Worm (Caenorhabditis elegans) whole organism, young adult: ENCODE results near the gene abu-6.

ENCODE experiments used
- B0019.2 ChIP-seq: fragments of 200-800 bp; sonication (Bioruptor generic); conservative IDR thresholded peaks from 2 replicates; pipeline ENCODE4 v1.3.6; 2022; ENCODE audit warnings: missing genetic modification reagents, missing genetic modification characterization, missing compliant biosample characterization
- B0035.1 ChIP-seq: sonication (generic microtip); optimal IDR thresholded peaks from 2 replicates; lab custom pipeline; 2016; ENCODE audit warnings: missing genetic modification characterization, mild to moderate bottlenecking, missing compliant biosample characterization, missing genotype, missing genetic modification reagents
- D2030.7 ChIP-seq: fragments of 200-800 bp; sonication (Bioruptor generic); IDR thresholded peaks from 2 replicates; pipeline ENCODE4 v1.3.6; 2022; ENCODE audit warnings: missing genetic modification reagents, missing genetic modification characterization, missing compliant biosample characterization
- F22D6.2 ChIP-seq: sonication (generic microtip); optimal IDR thresholded peaks from 2 replicates; lab custom pipeline; 2016; ENCODE audit warnings: mild to moderate bottlenecking, missing genetic modification characterization, missing compliant biosample characterization
- F55B11.4 ChIP-seq: sonication (generic microtip); optimal IDR thresholded peaks from 2 replicates; lab custom pipeline; 2016; ENCODE audit warnings: missing compliant biosample characterization, missing genetic modification characterization, borderline replicate concordance; ENCODE audit not compliant: insufficient read depth
- K11D2.4 ChIP-seq: fragments of 200-800 bp; sonication (Bioruptor generic); IDR thresholded peaks from 2 replicates; pipeline ENCODE4 v1.3.6; 2022; ENCODE audit warnings: missing genetic modification reagents, missing genetic modification characterization, missing compliant biosample characterization
- K12H6.12 ChIP-seq: fragments of 200-800 bp; sonication (Bioruptor generic); optimal IDR thresholded peaks from 2 replicates; lab custom pipeline; 2018; ENCODE audit warnings: mild to moderate bottlenecking, missing genetic modification characterization, missing compliant biosample characterization
- T07F8.4 ChIP-seq: sonication (generic microtip); optimal IDR thresholded peaks from 2 replicates; lab custom pipeline; 2016; ENCODE audit warnings: mild to moderate bottlenecking, missing genetic modification characterization, moderate library complexity, missing compliant biosample characterization
- Y67H2A.10 ChIP-seq: fragments of 200-800 bp; sonication (Bioruptor generic); conservative IDR thresholded peaks from 2 replicates; pipeline ENCODE4 v1.3.6; 2022; ENCODE audit warnings: missing genetic modification reagents, missing genetic modification characterization, missing compliant biosample characterization
- ZK185.1 ChIP-seq: sonication (generic microtip); optimal IDR thresholded peaks from 2 replicates; lab custom pipeline; 2016; ENCODE audit warnings: mild to moderate bottlenecking, missing genetic modification characterization, missing compliant biosample characterization; ENCODE audit not compliant: poor library complexity, severe bottlenecking
- aptf-3 ChIP-seq: fragments of 200-800 bp; sonication (Bioruptor generic); IDR thresholded peaks from 2 replicates; pipeline ENCODE4 v1.3.6; 2022; ENCODE audit warnings: missing genetic modification characterization, missing compliant biosample characterization
- ceh-58 ChIP-seq: fragments of 200-800 bp; sonication (Bioruptor generic); IDR thresholded peaks from 2 replicates; pipeline ENCODE4 v1.3.6; 2022; ENCODE audit warnings: missing genetic modification characterization, missing compliant biosample characterization
- fkh-3 ChIP-seq: sonication (generic microtip); optimal IDR thresholded peaks from 2 replicates; lab custom pipeline; 2016; ENCODE audit warnings: mild to moderate bottlenecking, missing genetic modification characterization, missing compliant biosample characterization
- let-526 ChIP-seq: fragments of 200-800 bp; sonication (Bioruptor generic); IDR thresholded peaks from 2 replicates; pipeline ENCODE4 v1.3.6; 2022; ENCODE audit warnings: missing genetic modification reagents, missing genetic modification characterization, missing compliant biosample characterization
- lin-26 ChIP-seq: fragments of 200-800 bp; sonication (Bioruptor generic); IDR thresholded peaks from 2 replicates; pipeline ENCODE4 v1.3.6; 2022; ENCODE audit warnings: missing genetic modification reagents, missing genetic modification characterization, missing compliant biosample characterization
- lin-54 ChIP-seq: fragments of 200-800 bp; sonication (Bioruptor generic); optimal IDR thresholded peaks from 2 replicates; lab custom pipeline; 2018; ENCODE audit warnings: mild to moderate bottlenecking, missing genetic modification characterization, missing compliant biosample characterization
- lsl-1 ChIP-seq: fragments of 200-800 bp; sonication (Bioruptor generic); optimal IDR thresholded peaks from 2 replicates; lab custom pipeline; 2018; ENCODE audit warnings: mild to moderate bottlenecking, missing genetic modification characterization, moderate library complexity, missing compliant biosample characterization
- lsy-27 ChIP-seq: sonication (generic microtip); optimal IDR thresholded peaks from 2 replicates; lab custom pipeline; 2017; ENCODE audit warnings: missing genetic modification characterization, mild to moderate bottlenecking, missing compliant biosample characterization, antibody characterized with exemption, missing genotype, borderline replicate concordance; ENCODE audit not compliant: insufficient read depth
- madf-10 ChIP-seq: sonication (generic microtip); optimal IDR thresholded peaks from 2 replicates; lab custom pipeline; 2016; ENCODE audit warnings: mild to moderate bottlenecking, missing genetic modification characterization, missing compliant biosample characterization
- nfyb-1 ChIP-seq: fragments of 200-800 bp; sonication (Bioruptor generic); IDR thresholded peaks from 2 replicates; pipeline ENCODE4 v1.3.6; 2022; ENCODE audit warnings: missing genetic modification reagents, missing genetic modification characterization, missing compliant biosample characterization
- nhr-120 ChIP-seq: fragments of 200-800 bp; sonication (Bioruptor generic); IDR thresholded peaks from 2 replicates; pipeline ENCODE4 v1.3.6; 2022; ENCODE audit warnings: missing genetic modification characterization, missing compliant biosample characterization
- nhr-179 ChIP-seq: sonication (generic microtip); optimal IDR thresholded peaks from 2 replicates; lab custom pipeline; 2016; ENCODE audit warnings: mild to moderate bottlenecking, missing genetic modification characterization, missing compliant biosample characterization
- nhr-80 ChIP-seq: sonication (generic microtip); optimal IDR thresholded peaks from 2 replicates; lab custom pipeline; 2016; ENCODE audit warnings: missing genetic modification characterization, missing compliant biosample characterization
- ztf-22 ChIP-seq: fragments of 200-800 bp; sonication (Bioruptor generic); optimal IDR thresholded peaks from 2 replicates; lab custom pipeline; 2018; ENCODE audit warnings: mild to moderate bottlenecking, missing genetic modification characterization, moderate library complexity, missing compliant biosample characterization
- ztf-6 ChIP-seq: fragments of 200-800 bp; sonication (Bioruptor generic); IDR thresholded peaks from 2 replicates; pipeline ENCODE4 v1.3.6; 2022; ENCODE audit warnings: missing genetic modification reagents, missing genetic modification characterization, missing compliant biosample characterization

abu-6 gene

ce11 chrV:5126793-5127192 lies 34.9 kb downstream of the abu-6 start, which contains the start of gene F14F9.5:
Gene F14F9.5 (plus strand): TSS chrV:5127093.
- TF ChIP-seq Y67H2A.10 (GFP tag; lab: Robert Waterston, UW) (no peak), fkh-3 (tag; lab: Kevin White, UChicago) (no peak), B0019.2 (GFP tag; lab: Robert Waterston, UW) (no peak), nhr-80 (tag; lab: Kevin White, UChicago) (no peak), aptf-3 (no peak)

ce11 chrV:5119679-5120078 lies 42.0 kb downstream of the abu-6 start, which contains the start of gene sid-1:
Gene sid-1 (plus strand): TSS chrV:5119970.
- TF ChIP-seq nhr-80 (tag; lab: Kevin White, UChicago), result peak; percentile 24
- TF ChIP-seq K12H6.12 (tag; lab: Kevin White, UChicago), result no peak
- TF ChIP-seq ZK185.1 (tag; lab: Kevin White, UChicago), result no peak
- TF ChIP-seq Y67H2A.10 (GFP tag; lab: Robert Waterston, UW), result no peak
- no peak for TF ChIP-seq lin-26 (GFP tag; lab: Robert Waterston, UW)

ce11 chrV:5119109-5119508 lies 42.6 kb downstream of the abu-6 start, which contains the start of gene C04F5.9:
Gene C04F5.9 (minus strand): TSS chrV:5119209.
- no peak for TF ChIP-seq T07F8.4 (tag; lab: Kevin White, UChicago)
- no peak for TF ChIP-seq lsy-27 (tag; lab: Kevin White, UChicago)
- no peak for TF ChIP-seq K11D2.4
- TF ChIP-seq nhr-179, result no peak
- no peak for TF ChIP-seq F55B11.4 (tag; lab: Kevin White, UChicago)
- TF ChIP-seq, all 124 proteins: peak for 0

- no peak for TF ChIP-seq ztf-22
- peak; percentile 38 for TF ChIP-seq lsl-1 (GFP tag; lab: Kevin White, UChicago)
- no peak for TF ChIP-seq nfyb-1
- no peak for TF ChIP-seq D2030.7 (GFP tag; lab: Robert Waterston, UW)
- TF ChIP-seq fkh-3 (tag; lab: Kevin White, UChicago), result no peak
These were observed 48.0 kb downstream of the abu-6 start, which contains the start of gene C04F5.8 for ce11 chrV:5113654-5114053. Gene C04F5.8 (minus strand): TSS chrV:5113754.

ce11 chrV:5110684-5111083 lies 51.0 kb downstream of the abu-6 start, which contains the start of gene ugt-63:
Gene ugt-63 (minus strand): TSS chrV:5110772.
- TF ChIP-seq lin-54 (no peak), nhr-120 (no peak), let-526 (GFP tag; lab: Robert Waterston, UW) (no peak), ZK185.1 (tag; lab: Kevin White, UChicago) (no peak), ztf-6 (no peak), F22D6.2 (tag; lab: Kevin White, UChicago) (no peak), B0035.1 (tag; lab: Kevin White, UChicago) (no peak), ceh-58 (GFP tag; lab: Robert Waterston, UW) (0 out of 2 replicates have a peak, but pooled peaks have one; percentile 18), madf-10 (no peak)
